Fruit fly (Drosophila melanogaster): ENCODE data around the gene crp.

- no peak for TF ChIP-seq CG4496 (GFP tag; IDR thresholded peaks at IDR 0.05)
- TF ChIP-seq CG9948 (tag; optimal IDR thresholded peaks at IDR 0.05) = no peak
- no peak for TF ChIP-seq CG12605 (GFP tag; IDR thresholded peaks at IDR 0.05)
- no peak for TF ChIP-seq CG14655 (GFP tag; optimal IDR thresholded peaks at IDR 0.05)
- TF ChIP-seq D1 (tag; optimal IDR thresholded peaks at IDR 0.05) = no peak
Measured at dm6 chr2L:16272730-16273129, 14.8 kb downstream of the crp start.

Measured in whole organism, pupa.